Fruit fly (Drosophila melanogaster) whole organism, embryonic: ENCODE data around the gene CG6094.

Source experiments
- Abd-B ChIP-seq: fragments of 200-800 bp; sonication (Bioruptor generic); optimal IDR thresholded peaks from 2 replicates; lab custom pipeline; 2018; ENCODE audit warnings: missing biosample characterization, mild to moderate bottlenecking, missing genetic modification characterization, moderate library complexity
- Aef1 ChIP-seq: fragments of 200-800 bp; sonication (Bioruptor generic); IDR thresholded peaks from 3 replicates; pipeline ENCODE4 v1.3.6; 2022; ENCODE audit warnings: missing biosample characterization, missing genetic modification characterization
- Atf-2 ChIP-seq: fragments of 200-800 bp; sonication (Bioruptor generic); optimal IDR thresholded peaks from 2 replicates; lab custom pipeline; 2016; ENCODE audit warnings: missing biosample characterization, missing genetic modification characterization
- CG10654 ChIP-seq: fragments of 200-800 bp; sonication (Bioruptor generic); optimal IDR thresholded peaks from 2 replicates; lab custom pipeline; 2016; ENCODE audit warnings: missing biosample characterization, missing genetic modification characterization
- CG10979 ChIP-seq: fragments of 200-800 bp; sonication (Bioruptor generic); optimal IDR thresholded peaks from 2 replicates; lab custom pipeline; 2018; ENCODE audit warnings: missing biosample characterization, mild to moderate bottlenecking, missing genetic modification characterization, moderate library complexity
- CG11723 ChIP-seq: fragments of 200-800 bp; sonication (Bioruptor generic); optimal IDR thresholded peaks from 2 replicates; lab custom pipeline; 2017; ENCODE audit warnings: missing biosample characterization, mild to moderate bottlenecking, missing genetic modification characterization
- CG12942 ChIP-seq: fragments of 200-800 bp; sonication (Bioruptor generic); optimal IDR thresholded peaks from 3 replicates; lab custom pipeline; 2016; ENCODE audit warnings: missing biosample characterization, missing genetic modification characterization
- CG13296 ChIP-seq: fragments of 200-800 bp; sonication (Bioruptor generic); optimal IDR thresholded peaks from 3 replicates; lab custom pipeline; 2018; ENCODE audit warnings: missing biosample characterization, mild to moderate bottlenecking, missing genetic modification characterization
- CG15269 ChIP-seq: fragments of 200-800 bp; sonication (Bioruptor generic); optimal IDR thresholded peaks from 2 replicates; lab custom pipeline; 2018; ENCODE audit warnings: missing biosample characterization, mild to moderate bottlenecking, missing genetic modification characterization, moderate library complexity
- CG1603 ChIP-seq: fragments of 200-800 bp; sonication (Bioruptor generic); optimal IDR thresholded peaks from 2 replicates; lab custom pipeline; 2019; ENCODE audit warnings: missing biosample characterization, mild to moderate bottlenecking, missing genetic modification characterization, moderate library complexity
- CG17568 ChIP-seq: fragments of 200-800 bp; sonication (Bioruptor generic); optimal IDR thresholded peaks from 2 replicates; lab custom pipeline; 2018; ENCODE audit warnings: missing biosample characterization, mild to moderate bottlenecking, missing genetic modification characterization, moderate library complexity
- CG2116 ChIP-seq: fragments of 200-800 bp; sonication (Bioruptor generic); optimal IDR thresholded peaks from 3 replicates; lab custom pipeline; 2018; ENCODE audit warnings: missing biosample characterization, mild to moderate bottlenecking, missing genetic modification characterization
- CG2120 ChIP-seq: fragments of 200-800 bp; sonication (Bioruptor generic); optimal IDR thresholded peaks from 3 replicates; lab custom pipeline; 2016; ENCODE audit warnings: missing biosample characterization, missing genetic modification characterization
- CG2678 ChIP-seq: fragments of 200-800 bp; sonication (Bioruptor generic); optimal IDR thresholded peaks from 3 replicates; lab custom pipeline; 2019; ENCODE audit warnings: missing biosample characterization, mild to moderate bottlenecking, missing genetic modification characterization, moderate library complexity
- CG2875 ChIP-seq: fragments of 200-800 bp; sonication (Bioruptor generic); optimal IDR thresholded peaks from 2 replicates; lab custom pipeline; 2017; ENCODE audit warnings: missing biosample characterization, mild to moderate bottlenecking, missing genetic modification characterization, missing genetic modification reagents
- CG30020 ChIP-seq: fragments of 200-800 bp; optimal IDR thresholded peaks from 2 replicates; lab custom pipeline; 2019; ENCODE audit warnings: missing biosample characterization, mild to moderate bottlenecking, missing genetic modification characterization, moderate library complexity
- CG31224 ChIP-seq: fragments of 200-800 bp; sonication (Bioruptor generic); IDR thresholded peaks from 2 replicates; pipeline ENCODE4 v1.3.6; 2022; ENCODE audit warnings: missing biosample characterization, missing genetic modification characterization
- CG31441 ChIP-seq: fragments of 200-800 bp; sonication (Bioruptor generic); IDR thresholded peaks from 2 replicates; pipeline ENCODE4 v1.3.6; 2022; ENCODE audit warnings: missing biosample characterization, missing genetic modification characterization
- CG3995 ChIP-seq: fragments of 200-800 bp; sonication (Bioruptor generic); optimal IDR thresholded peaks from 3 replicates; lab custom pipeline; 2016; ENCODE audit warnings: missing biosample characterization, missing genetic modification characterization
- CG4328 ChIP-seq: fragments of 200-800 bp; sonication (Bioruptor generic); optimal IDR thresholded peaks from 3 replicates; lab custom pipeline; 2017; ENCODE audit warnings: missing biosample characterization, missing genetic modification reagents, missing genetic modification characterization
- CG7357 ChIP-seq: fragments of 200-800 bp; sonication (Bioruptor generic); IDR thresholded peaks from 3 replicates; pipeline ENCODE4 v1.3.6; 2022; ENCODE audit warnings: missing biosample characterization, missing genetic modification characterization
- CG8944 ChIP-seq: fragments of 200-800 bp; sonication (Bioruptor generic); optimal IDR thresholded peaks from 3 replicates; lab custom pipeline; 2016; ENCODE audit warnings: missing biosample characterization, missing genetic modification characterization
- CoRest ChIP-seq: fragments of 200-800 bp; sonication (Bioruptor generic); optimal IDR thresholded peaks from 3 replicates; lab custom pipeline; 2018; ENCODE audit warnings: missing biosample characterization, mild to moderate bottlenecking, missing genetic modification characterization, moderate library complexity
- Doc2 ChIP-seq: fragments of 200-800 bp; sonication (Bioruptor generic); IDR thresholded peaks from 2 replicates; pipeline ENCODE4 v1.3.6; 2022; ENCODE audit warnings: missing biosample characterization, missing genetic modification characterization
- Drgx ChIP-seq: fragments of 200-800 bp; sonication (Bioruptor generic); IDR thresholded peaks from 2 replicates; pipeline ENCODE4 v1.3.6; 2022; ENCODE audit warnings: missing biosample characterization, missing genetic modification characterization
- Gug ChIP-seq: fragments of 200-800 bp; sonication (Bioruptor generic); IDR thresholded peaks from 4 replicates; pipeline ENCODE4 v1.3.6; 2022; ENCODE audit warnings: missing biosample characterization, missing genetic modification characterization
- Hr78 ChIP-seq, 2 experiments: fragments of 200-800 bp in 1 of 2; fragments of >200 bp in 1 of 2; sonication (Bioruptor generic) in 1 of 2; optimal IDR thresholded peaks; 2 replicates each; lab custom pipeline; 2017 to 2019; ENCODE audit warnings: missing biosample characterization in 2 of 2, missing genetic modification characterization in 2 of 2, mild to moderate bottlenecking in 1 of 2, moderate library complexity in 1 of 2
- Kr ChIP-seq: fragments of 200-800 bp; sonication (Bioruptor generic); optimal IDR thresholded peaks from 2 replicates; lab custom pipeline; 2017; ENCODE audit warnings: missing biosample characterization, mild to moderate bottlenecking, missing genetic modification characterization
- NC2α ChIP-seq: fragments of 200-800 bp; sonication (Bioruptor generic); optimal IDR thresholded peaks from 2 replicates; lab custom pipeline; 2016; ENCODE audit warnings: missing biosample characterization, missing genetic modification characterization
- NC2β ChIP-seq: fragments of 200-800 bp; sonication (Bioruptor generic); optimal IDR thresholded peaks from 2 replicates; lab custom pipeline; 2016; ENCODE audit warnings: missing biosample characterization, missing genetic modification characterization
- Oli ChIP-seq: fragments of 200-800 bp; sonication (Bioruptor generic); optimal IDR thresholded peaks from 2 replicates; lab custom pipeline; 2018; ENCODE audit warnings: missing biosample characterization, mild to moderate bottlenecking, missing genetic modification characterization, moderate library complexity
- Six4 ChIP-seq: fragments of 200-800 bp; sonication (Bioruptor generic); optimal IDR thresholded peaks from 2 replicates; lab custom pipeline; 2016; ENCODE audit warnings: missing biosample characterization, missing genetic modification characterization
- al ChIP-seq: fragments of 200-800 bp; sonication (Bioruptor generic); IDR thresholded peaks from 2 replicates; pipeline ENCODE4 v1.3.6; 2022; ENCODE audit warnings: missing biosample characterization, missing genetic modification characterization
- bsh ChIP-seq, 2 experiments: fragments of 200-800 bp; sonication (Bioruptor generic); optimal IDR thresholded peaks; 2 replicates each; lab custom pipeline; 2017 to 2018; ENCODE audit warnings: mild to moderate bottlenecking in 2 of 2, missing biosample characterization in 2 of 2, missing genetic modification characterization in 2 of 2, moderate library complexity in 1 of 2
- chm ChIP-seq: fragments of 200-800 bp; sonication (Bioruptor generic); IDR thresholded peaks from 2 replicates; pipeline ENCODE4 v1.3.6; 2022; ENCODE audit warnings: missing biosample characterization, missing genetic modification characterization
- danr ChIP-seq: fragments of 200-800 bp; sonication (Bioruptor generic); IDR thresholded peaks from 2 replicates; pipeline ENCODE4 v1.3.6; 2022; ENCODE audit warnings: missing biosample characterization, missing genetic modification characterization
- gt ChIP-seq: fragments of 200-800 bp; sonication (Bioruptor generic); IDR thresholded peaks from 2 replicates; pipeline ENCODE4 v1.3.6; 2022; ENCODE audit warnings: missing biosample characterization, missing genetic modification characterization
- lab ChIP-seq: fragments of 200-800 bp; sonication (Bioruptor generic); optimal IDR thresholded peaks from 3 replicates; lab custom pipeline; 2017; ENCODE audit warnings: missing biosample characterization, missing genetic modification characterization, mild to moderate bottlenecking, moderate library complexity, missing genetic modification reagents
- lilli ChIP-seq: fragments of 200-800 bp; sonication (Bioruptor generic); optimal IDR thresholded peaks from 3 replicates; lab custom pipeline; 2016; ENCODE audit warnings: missing biosample characterization, missing genetic modification characterization
- maf-S ChIP-seq: fragments of 200-800 bp; sonication (Bioruptor generic); optimal IDR thresholded peaks from 2 replicates; lab custom pipeline; 2016; ENCODE audit warnings: missing biosample characterization, missing genetic modification characterization
- mam ChIP-seq: fragments of 200-800 bp; sonication (Bioruptor generic); optimal IDR thresholded peaks from 3 replicates; lab custom pipeline; 2016; ENCODE audit warnings: missing biosample characterization, missing genetic modification characterization
- nau ChIP-seq: fragments of 200-800 bp; sonication (Bioruptor generic); optimal IDR thresholded peaks from 3 replicates; lab custom pipeline; 2017; ENCODE audit warnings: missing biosample characterization, mild to moderate bottlenecking, missing genetic modification characterization, missing genetic modification reagents
- oc ChIP-seq: fragments of 200-800 bp; sonication (Bioruptor generic); optimal IDR thresholded peaks from 2 replicates; lab custom pipeline; 2018; ENCODE audit warnings: missing biosample characterization, mild to moderate bottlenecking, missing genetic modification characterization, moderate library complexity
- pb ChIP-seq: fragments of 200-800 bp; sonication (Bioruptor generic); optimal IDR thresholded peaks from 3 replicates; lab custom pipeline; 2016; ENCODE audit warnings: missing biosample characterization, missing genetic modification characterization
- row ChIP-seq: fragments of 200-800 bp; sonication (Bioruptor generic); IDR thresholded peaks from 3 replicates; pipeline ENCODE4 v1.3.6; 2022; ENCODE audit warnings: missing biosample characterization, missing genetic modification characterization
- slou ChIP-seq: fragments of 200-800 bp; sonication (Bioruptor generic); optimal IDR thresholded peaks from 3 replicates; lab custom pipeline; 2016; ENCODE audit warnings: missing biosample characterization, missing genetic modification characterization
- sr ChIP-seq: fragments of 200-800 bp; sonication (Bioruptor generic); IDR thresholded peaks from 3 replicates; pipeline ENCODE4 v1.3.6; 2022; ENCODE audit warnings: missing biosample characterization, missing genetic modification characterization
- tin ChIP-seq: fragments of 200-800 bp; sonication (Bioruptor generic); optimal IDR thresholded peaks from 3 replicates; lab custom pipeline; 2016; ENCODE audit warnings: missing biosample characterization, missing genetic modification characterization
- tio ChIP-seq: fragments of 200-800 bp; sonication (Bioruptor generic); optimal IDR thresholded peaks from 2 replicates; lab custom pipeline; 2017; ENCODE audit warnings: missing biosample characterization, missing genetic modification characterization, inconsistent platforms
- ttk ChIP-seq: fragments of 200-800 bp; sonication (Bioruptor generic); IDR thresholded peaks from 2 replicates; pipeline ENCODE4 v2.1.2; 2022; ENCODE audit warnings: missing biosample characterization, missing genetic modification characterization
- unpg ChIP-seq: fragments of 200-800 bp; sonication (Bioruptor generic); optimal IDR thresholded peaks from 3 replicates; lab custom pipeline; 2018; ENCODE audit warnings: missing biosample characterization, mild to moderate bottlenecking, missing genetic modification characterization, moderate library complexity

CG6094 gene

dm6 chr2L:10468388-10468787, 38.5 kb upstream of the CG6094 start (continued):
- no peak for TF ChIP-seq CG3995 (GFP tag; lab: Kevin White, UChicago)
- no peak for TF ChIP-seq NC2β
- peak; percentile 64 for TF ChIP-seq CG31441 (GFP tag; lab: Robert Waterston, UW)
- TF ChIP-seq oc: peak; percentile 50
- no peak for TF ChIP-seq CG30020
- TF ChIP-seq row (GFP tag; lab: Robert Waterston, UW): peak; percentile 81
- TF ChIP-seq gt (GFP tag; lab: Robert Waterston, UW): peak; percentile 27; the same call in 1 of the 2 replicates
- peak; percentile 72 for TF ChIP-seq CG15269 (tag; lab: Kevin White, UChicago)
- peak; percentile 20; the same call in 1 of the 3 replicates for TF ChIP-seq CG7357 (GFP tag; lab: Robert Waterston, UW)
- peak; percentile 43 for TF ChIP-seq CG2120 (GFP tag; lab: Kevin White, UChicago)
- TF ChIP-seq lab (GFP tag; lab: Kevin White, UChicago): peak; percentile 79
- peak; percentile 37 for TF ChIP-seq CG4328 (GFP tag; lab: Kevin White, UChicago)
- peak; percentile 63 for TF ChIP-seq CoRest (tag; lab: Kevin White, UChicago)
- peak; percentile 52 for TF ChIP-seq CG13296
- no peak for TF ChIP-seq Atf-2 (GFP tag; lab: Kevin White, UChicago)
- TF ChIP-seq CG17568 (GFP tag; lab: Kevin White, UChicago): peak; percentile 34
- TF ChIP-seq CG2116 (GFP tag; lab: Kevin White, UChicago): no peak
- peak; percentile 35 for TF ChIP-seq Abd-B (GFP tag; lab: Kevin White, UChicago)
- no peak for TF ChIP-seq maf-S (GFP tag; lab: Kevin White, UChicago)
- peak in 1 of 2 experiments; percentile 68 for TF ChIP-seq bsh (GFP tag; optimal IDR thresholded peaks at IDR 0.05; lab: Kevin White, UChicago)
- no peak for TF ChIP-seq NC2α (GFP tag; lab: Kevin White, UChicago)
- no peak for TF ChIP-seq CG11723 (GFP tag; lab: Kevin White, UChicago)
- TF ChIP-seq CG10654: peak; percentile 28
- peak; percentile 57 for TF ChIP-seq al
- TF ChIP-seq slou (GFP tag; lab: Kevin White, UChicago): no peak
- peak; percentile 18 for TF ChIP-seq Six4
- no peak for TF ChIP-seq Kr (GFP tag; lab: Kevin White, UChicago)
- peak; percentile 34 for TF ChIP-seq tin (GFP tag; lab: Kevin White, UChicago)
- peak; percentile 51 for TF ChIP-seq ttk (GFP tag; lab: Robert Waterston, UW)
- peak; percentile 52 for TF ChIP-seq lilli
- no peak for TF ChIP-seq Doc2 (GFP tag; lab: Robert Waterston, UW)
- peak; percentile 8 for TF ChIP-seq CG8944 (GFP tag; lab: Kevin White, UChicago)
- TF ChIP-seq mam (GFP tag; lab: Kevin White, UChicago): peak; percentile 39
- TF ChIP-seq sr (GFP tag; lab: Robert Waterston, UW): peak; percentile 83
- peak; percentile 54 for TF ChIP-seq Oli
- TF ChIP-seq CG1603 (tag; lab: Kevin White, UChicago): peak; percentile 62
- TF ChIP-seq CG12942 (GFP tag; lab: Kevin White, UChicago): peak; percentile 12
- TF ChIP-seq Drgx: peak; percentile 80
- TF ChIP-seq danr (GFP tag; lab: Robert Waterston, UW): no peak
- TF ChIP-seq chm: 0 out of 2 replicates have a peak, but pooled peaks have one; percentile 55
- TF ChIP-seq CG10979: peak; percentile 44
- TF ChIP-seq pb (GFP tag; lab: Kevin White, UChicago): no peak
- peak; percentile 24 for TF ChIP-seq CG2875 (GFP tag; lab: Kevin White, UChicago)
- TF ChIP-seq Gug (GFP tag; lab: Robert Waterston, UW): peak; percentile 41; the same call in 2 of the 4 replicates
- peak; percentile 77 for TF ChIP-seq CG2678 (tag; lab: Kevin White, UChicago)
- peak; percentile 65 for TF ChIP-seq unpg (GFP tag; lab: Kevin White, UChicago)
- peak in 1 of 2 experiments; percentile 4 for TF ChIP-seq Hr78 (GFP tag; optimal IDR thresholded peaks at IDR 0.05; lab: Kevin White, UChicago)
- TF ChIP-seq CG31224: peak; percentile 44; the same call in 1 of the 2 replicates
- peak; percentile 63 for TF ChIP-seq Aef1
- TF ChIP-seq tio (GFP tag; lab: Kevin White, UChicago): no peak
- TF ChIP-seq nau (GFP tag; lab: Kevin White, UChicago): no peak
